Fruit fly (Drosophila melanogaster) whole organism, embryonic: ENCODE results near the gene Lip2.

Source experiments
- Atf-2 ChIP-seq: fragments of 200-800 bp; sonication (Bioruptor generic); optimal IDR thresholded peaks from 2 replicates; lab custom pipeline; 2016; ENCODE audit warnings: missing biosample characterization, missing genetic modification characterization
- C15 ChIP-seq: fragments of 200-800 bp; sonication (Bioruptor generic); IDR thresholded peaks from 3 replicates; pipeline ENCODE4 v1.3.6; 2022; ENCODE audit warnings: missing biosample characterization, missing genetic modification characterization
- CG10274 ChIP-seq: fragments of 200-800 bp; sonication (Bioruptor generic); optimal IDR thresholded peaks from 3 replicates; lab custom pipeline; 2017; ENCODE audit warnings: missing biosample characterization, mild to moderate bottlenecking, missing genetic modification characterization
- CG11085 ChIP-seq: fragments of 200-800 bp; sonication (Bioruptor generic); IDR thresholded peaks from 2 replicates; pipeline ENCODE4 v1.3.6; 2022; ENCODE audit warnings: missing biosample characterization, missing genetic modification characterization
- CG1233 ChIP-seq: fragments of 200-800 bp; sonication (Bioruptor generic); optimal IDR thresholded peaks from 4 replicates; lab custom pipeline; 2018; ENCODE audit warnings: missing biosample characterization, mild to moderate bottlenecking, missing genetic modification characterization
- CG13123 ChIP-seq: fragments of 200-800 bp; sonication (Bioruptor generic); optimal IDR thresholded peaks from 2 replicates; lab custom pipeline; 2016; ENCODE audit warnings: missing biosample characterization, missing genetic modification characterization
- CG13287 ChIP-seq: fragments of 200-800 bp; sonication (Bioruptor generic); IDR thresholded peaks from 2 replicates; pipeline ENCODE4 v1.3.6; 2022; ENCODE audit warnings: missing biosample characterization, missing genetic modification characterization; ENCODE audit not compliant: partially characterized antibody
- CG13424 ChIP-seq: fragments of 200-800 bp; sonication (Bioruptor generic); optimal IDR thresholded peaks from 2 replicates; lab custom pipeline; 2019; ENCODE audit warnings: missing biosample characterization, mild to moderate bottlenecking, missing genetic modification characterization, moderate library complexity
- CG13775 ChIP-seq: fragments of 200-800 bp; sonication (Bioruptor generic); optimal IDR thresholded peaks from 3 replicates; lab custom pipeline; 2017; ENCODE audit warnings: missing biosample characterization, mild to moderate bottlenecking, missing genetic modification characterization
- CG15269 ChIP-seq: fragments of 200-800 bp; sonication (Bioruptor generic); optimal IDR thresholded peaks from 2 replicates; lab custom pipeline; 2018; ENCODE audit warnings: missing biosample characterization, mild to moderate bottlenecking, missing genetic modification characterization, moderate library complexity
- CG1529 ChIP-seq: fragments of 200-800 bp; sonication (Bioruptor generic); optimal IDR thresholded peaks from 3 replicates; lab custom pipeline; 2018; ENCODE audit warnings: missing biosample characterization, missing genetic modification characterization
- CG15514 ChIP-seq: fragments of 200-800 bp; sonication (Bioruptor generic); optimal IDR thresholded peaks from 3 replicates; lab custom pipeline; 2017; ENCODE audit warnings: missing biosample characterization, missing genetic modification characterization, mild to moderate bottlenecking, moderate library complexity, missing genetic modification reagents
- CG15601 ChIP-seq: fragments of 200-800 bp; sonication (Bioruptor generic); optimal IDR thresholded peaks from 3 replicates; lab custom pipeline; 2019; ENCODE audit warnings: missing biosample characterization, mild to moderate bottlenecking, missing genetic modification characterization, moderate library complexity
- CG1647 ChIP-seq: fragments of 200-800 bp; sonication (Bioruptor generic); optimal IDR thresholded peaks from 3 replicates; lab custom pipeline; 2016; ENCODE audit warnings: missing biosample characterization, missing genetic modification characterization
- CG16815 ChIP-seq: fragments of 200-800 bp; sonication (Bioruptor generic); optimal IDR thresholded peaks from 3 replicates; lab custom pipeline; 2017; ENCODE audit warnings: missing biosample characterization, mild to moderate bottlenecking, missing genetic modification characterization
- CG1832 ChIP-seq: fragments of 200-800 bp; sonication (Bioruptor generic); optimal IDR thresholded peaks from 2 replicates; lab custom pipeline; 2017; ENCODE audit warnings: missing biosample characterization, mild to moderate bottlenecking, missing genetic modification characterization, inconsistent platforms
- CG18599 ChIP-seq: fragments of 200-800 bp; sonication (Bioruptor generic); optimal IDR thresholded peaks from 3 replicates; lab custom pipeline; 2017; ENCODE audit warnings: missing biosample characterization, missing genetic modification characterization, mild to moderate bottlenecking, moderate library complexity, missing genetic modification reagents
- CG43689 ChIP-seq: fragments of 200-800 bp; sonication (Bioruptor generic); IDR thresholded peaks from 2 replicates; pipeline ENCODE4 v1.3.6; 2022; ENCODE audit warnings: missing biosample characterization, missing genetic modification characterization
- CG4730 ChIP-seq: fragments of 200-800 bp; sonication (Bioruptor generic); IDR thresholded peaks from 2 replicates; pipeline ENCODE4 v1.3.6; 2022; ENCODE audit warnings: missing biosample characterization, missing genetic modification characterization
- CG6813 ChIP-seq: fragments of 200-800 bp; sonication (Bioruptor generic); optimal IDR thresholded peaks from 2 replicates; lab custom pipeline; 2017; ENCODE audit warnings: missing biosample characterization, missing genetic modification characterization, mild to moderate bottlenecking, moderate library complexity, missing genetic modification reagents
- CG7928 ChIP-seq: fragments of 200-800 bp; sonication (Bioruptor generic); optimal IDR thresholded peaks from 2 replicates; lab custom pipeline; 2017; ENCODE audit warnings: missing biosample characterization, mild to moderate bottlenecking, missing genetic modification characterization
- D ChIP-seq, 2 experiments: fragments of 200-800 bp in 1 of 2; fragments of >200 bp in 1 of 2; sonication (Bioruptor generic) in 1 of 2; optimal IDR thresholded peaks; 2 replicates in 1 of 2; 3 replicates in 1 of 2; lab custom pipeline; 2017; ENCODE audit warnings: mild to moderate bottlenecking in 1 of 2, missing biosample characterization in 1 of 2, missing genetic modification characterization in 1 of 2, missing genetic modification reagents in 1 of 2
- Dek ChIP-seq: fragments of 200-800 bp; sonication (Bioruptor generic); optimal IDR thresholded peaks from 3 replicates; lab custom pipeline; 2019; ENCODE audit warnings: missing biosample characterization, mild to moderate bottlenecking, missing genetic modification characterization, moderate library complexity
- ERR ChIP-seq: fragments of 200-800 bp; sonication (Bioruptor generic); optimal IDR thresholded peaks from 2 replicates; lab custom pipeline; 2016; ENCODE audit warnings: missing biosample characterization, missing genetic modification characterization
- Eip74EF ChIP-seq, 2 experiments: fragments of 200-800 bp in 1 of 2; fragments of >200 bp in 1 of 2; sonication (Bioruptor generic) in 1 of 2; optimal IDR thresholded peaks; 2 replicates each; lab custom pipeline; 2017 to 2019; ENCODE audit warnings: missing biosample characterization in 2 of 2, missing genetic modification characterization in 2 of 2, mild to moderate bottlenecking in 1 of 2, moderate library complexity in 1 of 2
- Hey ChIP-seq: fragments of 200-800 bp; sonication (Bioruptor generic); optimal IDR thresholded peaks from 3 replicates; lab custom pipeline; 2018; ENCODE audit warnings: missing biosample characterization, mild to moderate bottlenecking, missing genetic modification characterization
- MESR4 ChIP-seq: fragments of 200-800 bp; sonication (Bioruptor generic); optimal IDR thresholded peaks from 2 replicates; lab custom pipeline; 2018; ENCODE audit warnings: missing biosample characterization, mild to moderate bottlenecking, missing genetic modification characterization, moderate library complexity
- Sry-β ChIP-seq: fragments of 200-800 bp; sonication (Bioruptor generic); optimal IDR thresholded peaks from 2 replicates; lab custom pipeline; 2018; ENCODE audit warnings: missing biosample characterization, mild to moderate bottlenecking, missing genetic modification characterization, moderate library complexity
- YL-1 ChIP-seq: fragments of 200-800 bp; sonication (Bioruptor generic); optimal IDR thresholded peaks from 3 replicates; lab custom pipeline; 2017; ENCODE audit warnings: missing biosample characterization, mild to moderate bottlenecking, missing genetic modification characterization
- ato ChIP-seq: fragments of 200-800 bp; sonication (Bioruptor generic); IDR thresholded peaks from 2 replicates; pipeline ENCODE4 v1.3.6; 2022; ENCODE audit warnings: missing biosample characterization, missing genetic modification characterization; ENCODE audit not compliant: partially characterized antibody
- chm ChIP-seq: fragments of 200-800 bp; sonication (Bioruptor generic); IDR thresholded peaks from 2 replicates; pipeline ENCODE4 v1.3.6; 2022; ENCODE audit warnings: missing biosample characterization, missing genetic modification characterization
- chn ChIP-seq: fragments of 200-800 bp; sonication (Bioruptor generic); optimal IDR thresholded peaks from 2 replicates; lab custom pipeline; 2016; ENCODE audit warnings: missing biosample characterization, missing genetic modification characterization
- esg ChIP-seq: fragments of 200-800 bp; sonication (Bioruptor generic); conservative IDR thresholded peaks from 2 replicates; pipeline ENCODE4 v1.3.6; 2022; ENCODE audit warnings: missing biosample characterization, missing genetic modification characterization
- gcm ChIP-seq: fragments of 200-800 bp; sonication (Bioruptor generic); optimal IDR thresholded peaks from 2 replicates; lab custom pipeline; 2019; ENCODE audit warnings: missing biosample characterization, mild to moderate bottlenecking, missing genetic modification characterization, moderate library complexity
- grau ChIP-seq: fragments of 200-800 bp; optimal IDR thresholded peaks from 3 replicates; lab custom pipeline; 2019; ENCODE audit warnings: missing biosample characterization, mild to moderate bottlenecking, missing genetic modification characterization, moderate library complexity
- gro ChIP-seq: fragments of 200-800 bp; sonication (Bioruptor generic); optimal IDR thresholded peaks from 2 replicates; lab custom pipeline; 2016; ENCODE audit warnings: missing biosample characterization, missing genetic modification characterization
- ham ChIP-seq: fragments of 200-800 bp; sonication (Bioruptor generic); IDR thresholded peaks from 2 replicates; pipeline ENCODE4 v1.3.6; 2022; ENCODE audit warnings: missing biosample characterization, missing genetic modification characterization
- her ChIP-seq: fragments of 200-800 bp; sonication (Bioruptor generic); optimal IDR thresholded peaks from 2 replicates; lab custom pipeline; 2016; ENCODE audit warnings: missing biosample characterization, missing genetic modification characterization
- lilli ChIP-seq: fragments of 200-800 bp; sonication (Bioruptor generic); optimal IDR thresholded peaks from 3 replicates; lab custom pipeline; 2016; ENCODE audit warnings: missing biosample characterization, missing genetic modification characterization
- maf-S ChIP-seq: fragments of 200-800 bp; sonication (Bioruptor generic); optimal IDR thresholded peaks from 2 replicates; lab custom pipeline; 2016; ENCODE audit warnings: missing biosample characterization, missing genetic modification characterization
- mirr ChIP-seq: fragments of 200-800 bp; sonication (Bioruptor generic); optimal IDR thresholded peaks from 3 replicates; lab custom pipeline; 2018; ENCODE audit warnings: missing biosample characterization, mild to moderate bottlenecking, missing genetic modification characterization
- oc ChIP-seq: fragments of 200-800 bp; sonication (Bioruptor generic); optimal IDR thresholded peaks from 2 replicates; lab custom pipeline; 2018; ENCODE audit warnings: missing biosample characterization, mild to moderate bottlenecking, missing genetic modification characterization, moderate library complexity
- pb ChIP-seq: fragments of 200-800 bp; sonication (Bioruptor generic); optimal IDR thresholded peaks from 3 replicates; lab custom pipeline; 2016; ENCODE audit warnings: missing biosample characterization, missing genetic modification characterization
- pnt ChIP-seq: fragments of 200-800 bp; sonication (Bioruptor generic); optimal IDR thresholded peaks from 3 replicates; lab custom pipeline; 2016; ENCODE audit warnings: missing biosample characterization, missing genetic modification characterization
- sc ChIP-seq, 3 experiments: fragments of >200 bp in 2 of 3; fragments of 200-800 bp in 1 of 3; sonication (Bioruptor generic) in 1 of 3; optimal IDR thresholded peaks; 2 replicates in 2 of 3; 3 replicates in 1 of 3; lab custom pipeline; 2017; ENCODE audit warnings: mild to moderate bottlenecking in 1 of 3, missing biosample characterization in 1 of 3, missing genetic modification characterization in 1 of 3, missing genetic modification reagents in 1 of 3
- vnd ChIP-seq: fragments of 200-800 bp; sonication (Bioruptor generic); IDR thresholded peaks from 3 replicates; pipeline ENCODE4 v1.3.6; 2022; ENCODE audit warnings: missing biosample characterization, missing genetic modification characterization; ENCODE audit not compliant: partially characterized antibody
- zfh2 ChIP-seq: fragments of 200-800 bp; sonication (Bioruptor generic); optimal IDR thresholded peaks from 2 replicates; lab custom pipeline; 2016; ENCODE audit warnings: missing biosample characterization, missing genetic modification characterization

The Lip2 gene

dm6 chr2L:10736993-10737756 is 27.9 kb upstream of the Lip2 start, which contains the start of the genes Vha16-5 and CG12299 (continued):
- TF ChIP-seq CG1647 (GFP tag; lab: Kevin White, UChicago) (peak; percentile 92), pb (GFP tag; lab: Kevin White, UChicago) (peak; percentile 69), CG15269 (tag; lab: Kevin White, UChicago) (no peak), lilli (GFP tag; lab: Kevin White, UChicago) (peak; percentile 94), CG13775 (GFP tag; lab: Kevin White, UChicago) (peak; percentile 91), Hey (tag; lab: Kevin White, UChicago) (no peak), chn (GFP tag; lab: Kevin White, UChicago) (peak; percentile 93), mirr (peak; percentile 47), zfh2 (peak; percentile 89), CG16815 (GFP tag; lab: Kevin White, UChicago) (peak; percentile 76), oc (tag; lab: Kevin White, UChicago) (no peak), Atf-2 (GFP tag; lab: Kevin White, UChicago) (peak; percentile 71), C15 (0 out of 3 replicates have a peak, but pooled peaks have one; percentile 29), YL-1 (no peak), CG18599 (GFP tag; lab: Kevin White, UChicago) (no peak), vnd (peak; percentile 80), CG15601 (tag; lab: Kevin White, UChicago) (peak; percentile 76), gro (GFP tag; lab: Kevin White, UChicago) (peak; percentile 76), esg (GFP tag; lab: Robert Waterston, UW) (peak; percentile 83), CG7928 (GFP tag; lab: Kevin White, UChicago) (peak; percentile 30), CG11085 (peak; percentile 69), ERR (no peak), CG4730 (GFP tag; lab: Robert Waterston, UW) (peak; percentile 86), Eip74EF (GFP tag; optimal IDR thresholded peaks at IDR 0.05; lab: Kevin White, UChicago) (no peak), CG1832 (no peak), CG13287 (GFP tag; lab: Robert Waterston, UW) (peak; percentile 88), ato (GFP tag; lab: Robert Waterston, UW) (peak; percentile 92), CG15514 (peak; percentile 83), gcm (no peak), her (peak; percentile 87), CG13123 (GFP tag; lab: Kevin White, UChicago) (peak; percentile 76), CG43689 (GFP tag; lab: Robert Waterston, UW) (peak; percentile 79), Sry-β (GFP tag; lab: Kevin White, UChicago) (no peak), ham (GFP tag; lab: Robert Waterston, UW) (no peak), MESR4 (GFP tag; lab: Kevin White, UChicago) (peak; percentile 84), CG13424 (tag; lab: Kevin White, UChicago) (peak; percentile 92), grau (peak; percentile 68), D (optimal IDR thresholded peaks at IDR 0.05; lab: Kevin White, UChicago) (no peak), D (GFP tag; optimal IDR thresholded peaks at IDR 0.05; lab: Kevin White, UChicago) (no peak), Dek (tag; lab: Kevin White, UChicago) (peak; percentile 56), CG1529 (GFP tag; lab: Kevin White, UChicago) (no peak), chm (GFP tag; lab: Robert Waterston, UW) (peak; percentile 97), maf-S (GFP tag; lab: Kevin White, UChicago) (peak; percentile 81), CG6813 (GFP tag; lab: Kevin White, UChicago) (peak; percentile 2), CG1233 (GFP tag; lab: Kevin White, UChicago) (peak; percentile 35), CG10274 (GFP tag; lab: Kevin White, UChicago) (no peak), pnt (GFP tag; lab: Kevin White, UChicago) (peak; percentile 79), sc (optimal IDR thresholded peaks at IDR 0.05; lab: Kevin White, UChicago) (no peak), sc (GFP tag; optimal IDR thresholded peaks at IDR 0.05; lab: Kevin White, UChicago) (no peak)
